Fruit fly (Drosophila melanogaster): ENCODE data around the gene CG15249.

dm6 chrX:9882900-9883299 lies 16.5 kb downstream of the CG15249 start:
- TF ChIP-seq CTCF (optimal IDR thresholded peaks at IDR 0.05) = no peak
- TF ChIP-seq CG8478 (optimal IDR thresholded peaks at IDR 0.05) = no peak

All from S2 (cell line).